Worm (Caenorhabditis elegans) whole organism, L4 larva: ENCODE results near the gene K05G3.1.

Source experiments
- F10B5.3 ChIP-seq: sonication (generic microtip); optimal IDR thresholded peaks from 2 replicates; lab custom pipeline; 2016; ENCODE audit warnings: mild to moderate bottlenecking, missing genetic modification characterization, missing compliant biosample characterization
- F37D6.2 ChIP-seq: sonication (generic microtip); optimal IDR thresholded peaks from 2 replicates; lab custom pipeline; 2016; ENCODE audit warnings: mild to moderate bottlenecking, missing genetic modification characterization, missing compliant biosample characterization
- F44E2.7 ChIP-seq: fragments of 200-800 bp; sonication (Bioruptor generic); IDR thresholded peaks from 2 replicates; pipeline ENCODE4 v2.1.2; 2022; ENCODE audit warnings: missing genetic modification characterization, missing compliant biosample characterization
- T20F7.1 ChIP-seq: fragments of 200-800 bp; sonication (Bioruptor generic); optimal IDR thresholded peaks from 2 replicates; lab custom pipeline; 2018; ENCODE audit warnings: mild to moderate bottlenecking, missing genetic modification characterization, missing compliant biosample characterization
- Y48G9A.11 ChIP-seq: fragments of 200-800 bp; sonication (Bioruptor generic); IDR thresholded peaks from 2 replicates; pipeline ENCODE4 v1.3.6; 2022; ENCODE audit warnings: missing genetic modification reagents, missing genetic modification characterization, missing compliant biosample characterization
- ZK337.2 ChIP-seq: fragments of 200-800 bp; sonication (Bioruptor generic); IDR thresholded peaks from 2 replicates; pipeline ENCODE4 v1.3.6; 2022; ENCODE audit warnings: missing genetic modification reagents, missing genetic modification characterization, missing compliant biosample characterization
- arid-1 ChIP-seq: fragments of 200-800 bp; sonication (Bioruptor generic); conservative IDR thresholded peaks from 2 replicates; pipeline ENCODE4 v1.3.6; 2022; ENCODE audit warnings: missing genetic modification reagents, missing genetic modification characterization, missing compliant biosample characterization
- ceh-20 ChIP-seq: fragments of 200-800 bp; sonication (Bioruptor generic); IDR thresholded peaks from 2 replicates; pipeline ENCODE4 v1.3.6; 2022; ENCODE audit warnings: missing genetic modification reagents, missing genetic modification characterization, missing compliant biosample characterization
- ceh-28 ChIP-seq: fragments of 150-350 bp; optimal IDR thresholded peaks from 2 replicates; lab custom pipeline; 2014; ENCODE audit warnings: missing biosample characterization, missing genetic modification reagents, missing genetic modification characterization
- ceh-32 ChIP-seq: sonication (generic microtip); optimal IDR thresholded peaks from 2 replicates; lab custom pipeline; 2016; ENCODE audit warnings: mild to moderate bottlenecking, missing genetic modification characterization, missing compliant biosample characterization; ENCODE audit not compliant: poor library complexity
- cey-2 ChIP-seq: sonication (generic microtip); optimal IDR thresholded peaks from 3 replicates; lab custom pipeline; 2017; ENCODE audit warnings: missing genetic modification characterization, mild to moderate bottlenecking, missing compliant biosample characterization, antibody characterized with exemption, borderline replicate concordance; ENCODE audit not compliant: insufficient read depth
- ctbp-1 ChIP-seq: fragments of 200-800 bp; sonication (Bioruptor generic); IDR thresholded peaks from 2 replicates; pipeline ENCODE4 v1.3.6; 2022; ENCODE audit warnings: missing genetic modification reagents, missing genetic modification characterization, missing compliant biosample characterization
- daf-12 ChIP-seq: fragments of 150-350 bp; optimal IDR thresholded peaks from 2 replicates; lab custom pipeline; 2014; ENCODE audit warnings: missing biosample characterization, missing genetic modification reagents, missing genetic modification characterization
- daf-16 ChIP-seq, 3 experiments: sonication (generic microtip); optimal IDR thresholded peaks; 2 replicates each; lab custom pipeline; 2016 to 2017; ENCODE audit warnings: missing genetic modification characterization in 3 of 3, missing genetic modification reagents in 3 of 3, mild to moderate bottlenecking in 2 of 3, missing compliant biosample characterization in 2 of 3, missing biosample characterization in 1 of 3, moderate library complexity in 1 of 3
- daf-19 ChIP-seq: fragments of 200-800 bp; sonication (Bioruptor generic); conservative IDR thresholded peaks from 2 replicates; pipeline ENCODE4 v1.3.6; 2022; ENCODE audit warnings: missing genetic modification characterization, missing compliant biosample characterization
- dpl-1 ChIP-seq: fragments of 150-350 bp; optimal IDR thresholded peaks from 2 replicates; lab custom pipeline; 2014; ENCODE audit warnings: missing biosample characterization, missing genetic modification reagents, missing genetic modification characterization
- duxl-1 ChIP-seq: sonication (generic microtip); optimal IDR thresholded peaks from 2 replicates; lab custom pipeline; 2016; ENCODE audit warnings: mild to moderate bottlenecking, missing genetic modification characterization, moderate library complexity, missing compliant biosample characterization; ENCODE audit not compliant: poor library complexity
- egl-43 ChIP-seq: fragments of 200-800 bp; sonication (Bioruptor generic); IDR thresholded peaks from 2 replicates; pipeline ENCODE4 v1.3.6; 2022; ENCODE audit warnings: missing genetic modification reagents, missing genetic modification characterization, missing compliant biosample characterization
- hif-1 ChIP-seq, 2 experiments: sonication (generic microtip); optimal IDR thresholded peaks; 2 replicates each; lab custom pipeline; 2016 to 2017; ENCODE audit warnings: missing compliant biosample characterization in 2 of 2, missing genetic modification characterization in 2 of 2, missing genetic modification reagents in 2 of 2, missing genotype in 2 of 2, mild to moderate bottlenecking in 1 of 2
- hlh-11 ChIP-seq: fragments of 200-800 bp; sonication (Bioruptor generic); optimal IDR thresholded peaks from 2 replicates; lab custom pipeline; 2018; ENCODE audit warnings: mild to moderate bottlenecking, missing genetic modification characterization, missing compliant biosample characterization
- hmg-1.1 ChIP-seq: fragments of 200-800 bp; sonication (Bioruptor generic); IDR thresholded peaks from 2 replicates; pipeline ENCODE4 v1.3.6; 2022; ENCODE audit warnings: missing genetic modification reagents, missing genetic modification characterization, missing compliant biosample characterization
- lin-29 ChIP-seq: fragments of 200-800 bp; sonication (Bioruptor generic); IDR thresholded peaks from 2 replicates; pipeline ENCODE4 v1.3.6; 2022; ENCODE audit warnings: missing genetic modification reagents, missing genetic modification characterization, missing compliant biosample characterization
- lin-38 ChIP-seq: fragments of 200-800 bp; sonication (Bioruptor generic); IDR thresholded peaks from 2 replicates; pipeline ENCODE4 v1.3.6; 2022; ENCODE audit warnings: missing genetic modification reagents, missing genetic modification characterization, missing compliant biosample characterization
- lin-39 ChIP-seq: fragments of 150-350 bp; optimal IDR thresholded peaks from 2 replicates; lab custom pipeline; 2014; ENCODE audit warnings: missing biosample characterization, missing genetic modification reagents, missing genetic modification characterization
- madf-5 ChIP-seq, 2 experiments: fragments of 200-800 bp; sonication (Bioruptor generic); IDR thresholded peaks; 2 replicates each; pipeline ENCODE4 v1.3.6; 2022; ENCODE audit warnings: missing compliant biosample characterization in 2 of 2, missing genetic modification characterization in 2 of 2
- mdl-1 ChIP-seq, 2 experiments: fragments of 150-350 bp in 1 of 2; sonication (generic microtip) in 1 of 2; optimal IDR thresholded peaks; 2 replicates each; lab custom pipeline; 2014 to 2017; ENCODE audit warnings: missing biosample characterization in 2 of 2, missing genetic modification characterization in 2 of 2
- mdt-29 ChIP-seq: fragments of 200-800 bp; sonication (Bioruptor generic); IDR thresholded peaks from 2 replicates; pipeline ENCODE4 v1.3.6; 2022; ENCODE audit warnings: missing genetic modification reagents, missing genetic modification characterization, missing compliant biosample characterization
- mes-2 ChIP-seq: sonication (generic microtip); optimal IDR thresholded peaks from 2 replicates; lab custom pipeline; 2016; ENCODE audit warnings: missing genotype, mild to moderate bottlenecking, missing genetic modification characterization, missing compliant biosample characterization; ENCODE audit not compliant: poor library complexity, severe bottlenecking
- mxl-2 ChIP-seq: fragments of 200-800 bp; sonication (Bioruptor generic); conservative IDR thresholded peaks from 2 replicates; pipeline ENCODE4 v1.3.6; 2022; ENCODE audit warnings: missing genetic modification reagents, missing genetic modification characterization, missing compliant biosample characterization
- mxl-3 ChIP-seq: fragments of 200-800 bp; sonication (Bioruptor generic); optimal IDR thresholded peaks from 2 replicates; lab custom pipeline; 2018; ENCODE audit warnings: mild to moderate bottlenecking, missing genetic modification characterization, missing compliant biosample characterization
- nhr-102 ChIP-seq: sonication (generic microtip); optimal IDR thresholded peaks from 2 replicates; lab custom pipeline; 2016; ENCODE audit warnings: mild to moderate bottlenecking, missing genetic modification characterization, moderate library complexity, missing compliant biosample characterization
- nhr-111 ChIP-seq: fragments of 200-800 bp; sonication (Bioruptor generic); optimal IDR thresholded peaks from 2 replicates; lab custom pipeline; 2018; ENCODE audit warnings: mild to moderate bottlenecking, missing genetic modification characterization, missing compliant biosample characterization
- nhr-237 ChIP-seq: sonication (generic microtip); optimal IDR thresholded peaks from 2 replicates; lab custom pipeline; 2017; ENCODE audit warnings: missing biosample characterization, missing genetic modification characterization
- nhr-28 ChIP-seq: fragments of 150-350 bp; optimal IDR thresholded peaks from 2 replicates; lab custom pipeline; 2014; ENCODE audit warnings: missing biosample characterization, missing genetic modification characterization
- nhr-41 ChIP-seq: fragments of 200-800 bp; sonication (Bioruptor generic); IDR thresholded peaks from 2 replicates; pipeline ENCODE4 v1.3.6; 2022; ENCODE audit warnings: missing genetic modification reagents, missing genetic modification characterization, missing compliant biosample characterization
- nhr-42 ChIP-seq: fragments of 200-800 bp; sonication (Bioruptor generic); IDR thresholded peaks from 2 replicates; pipeline ENCODE4 v1.3.6; 2022; ENCODE audit warnings: missing genetic modification characterization, missing compliant biosample characterization
- nhr-48 ChIP-seq: sonication (generic microtip); optimal IDR thresholded peaks from 2 replicates; lab custom pipeline; 2016; ENCODE audit warnings: mild to moderate bottlenecking, missing genetic modification characterization, missing compliant biosample characterization
- nhr-6 ChIP-seq: fragments of 150-350 bp; optimal IDR thresholded peaks from 2 replicates; lab custom pipeline; 2014; ENCODE audit warnings: missing biosample characterization, missing genetic modification characterization
- nhr-77 ChIP-seq: fragments of 150-350 bp; optimal IDR thresholded peaks from 2 replicates; lab custom pipeline; 2014; ENCODE audit warnings: missing biosample characterization, missing genetic modification characterization
- pha-4 ChIP-seq, 2 experiments: fragments of 150-350 bp in 1 of 2; fragments of 200-800 bp in 1 of 2; sonication (Bioruptor generic) in 1 of 2; IDR thresholded peaks in 1 of 2; optimal IDR thresholded peaks in 1 of 2; 2 replicates each; pipeline versions ENCODE4 v1.3.6 to Lab custom; 2014 to 2022; ENCODE audit warnings: missing genetic modification characterization in 2 of 2, missing genetic modification reagents in 2 of 2, missing biosample characterization in 1 of 2, missing compliant biosample characterization in 1 of 2
- php-3 ChIP-seq: fragments of 200-800 bp; sonication (Bioruptor generic); IDR thresholded peaks from 2 replicates; pipeline ENCODE4 v1.3.6; 2022; ENCODE audit warnings: missing genetic modification reagents, missing genetic modification characterization, missing compliant biosample characterization
- pqm-1 ChIP-seq: sonication (generic microtip); optimal IDR thresholded peaks from 2 replicates; lab custom pipeline; 2017; ENCODE audit warnings: missing biosample characterization, missing genetic modification characterization
- sdz-12 ChIP-seq: fragments of 200-800 bp; sonication (Bioruptor generic); optimal IDR thresholded peaks from 2 replicates; lab custom pipeline; 2018; ENCODE audit warnings: mild to moderate bottlenecking, missing genetic modification characterization, missing compliant biosample characterization
- set-16 ChIP-seq: fragments of 200-800 bp; sonication (Bioruptor generic); IDR thresholded peaks from 2 replicates; pipeline ENCODE4 v1.3.6; 2022; ENCODE audit warnings: missing genetic modification reagents, missing genetic modification characterization, missing compliant biosample characterization
- skn-1 ChIP-seq: fragments of 150-350 bp; optimal IDR thresholded peaks from 2 replicates; lab custom pipeline; 2014; ENCODE audit warnings: missing biosample characterization, missing genetic modification characterization
- snpc-1.2 ChIP-seq: fragments of 200-800 bp; sonication (Bioruptor generic); IDR thresholded peaks from 2 replicates; pipeline ENCODE4 v1.3.6; 2022; ENCODE audit warnings: missing genetic modification reagents, missing genetic modification characterization, missing compliant biosample characterization
- tra-1 ChIP-seq: fragments of 200-800 bp; sonication (Bioruptor generic); IDR thresholded peaks from 2 replicates; pipeline ENCODE4 v1.3.6; 2022; ENCODE audit warnings: missing genetic modification reagents, missing genetic modification characterization, missing compliant biosample characterization
- unc-39 ChIP-seq: sonication (generic microtip); optimal IDR thresholded peaks from 2 replicates; lab custom pipeline; 2017; ENCODE audit warnings: missing biosample characterization, missing genetic modification characterization
- zip-2 ChIP-seq: fragments of 150-350 bp; optimal IDR thresholded peaks from 2 replicates; lab custom pipeline; 2014; ENCODE audit warnings: missing biosample characterization, missing genetic modification characterization
- ztf-7 ChIP-seq: fragments of 150-350 bp; optimal IDR thresholded peaks from 2 replicates; lab custom pipeline; 2014; ENCODE audit warnings: missing biosample characterization, missing genetic modification characterization

K05G3.1 gene

DNA sequence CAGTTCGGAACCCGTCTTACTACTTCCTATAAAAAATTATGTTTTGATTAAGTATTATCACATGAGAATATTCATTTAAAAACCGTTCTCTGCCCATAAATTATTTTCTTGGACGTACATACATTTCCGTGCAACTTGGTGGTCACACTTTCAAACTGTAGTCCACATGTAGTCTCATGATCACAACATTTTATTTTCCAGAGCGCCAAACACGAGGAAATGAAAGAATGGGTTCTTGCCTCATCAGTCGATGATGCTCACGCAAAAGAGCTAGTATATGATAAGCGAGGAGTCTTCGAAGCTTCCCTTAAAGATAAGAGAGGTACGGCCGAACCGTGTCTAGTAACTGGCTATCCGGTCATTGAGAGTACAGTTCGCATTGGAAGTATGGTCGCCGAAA, 49.4 kb downstream of the K05G3.1 start (continued):
- TF ChIP-seq zip-2 (tag; lab: Kevin White, UChicago) = no peak
- TF ChIP-seq ztf-7 = no peak
- no peak for TF ChIP-seq F44E2.7 (GFP tag; lab: Robert Waterston, UW)
- no peak for TF ChIP-seq skn-1 (tag; lab: Kevin White, UChicago)
- no peak for TF ChIP-seq daf-12 (tag; lab: Kevin White, UChicago)
- TF ChIP-seq pha-4 (GFP tag; IDR thresholded peaks at IDR 0.05; lab: Robert Waterston, UW) = no peak
- TF ChIP-seq pha-4 (tag; optimal IDR thresholded peaks at IDR 0.05; lab: Kevin White, UChicago) = no peak
- no peak for TF ChIP-seq nhr-77
- TF ChIP-seq ceh-28 (tag; lab: Kevin White, UChicago) = no peak
- peak; percentile 29 for TF ChIP-seq pqm-1
- TF ChIP-seq nhr-237 (tag; lab: Kevin White, UChicago) = no peak
- peak; percentile 81 for TF ChIP-seq hlh-11
- no peak for TF ChIP-seq ZK337.2 (GFP tag; lab: Robert Waterston, UW)
- no peak for TF ChIP-seq set-16
- TF ChIP-seq egl-43 (GFP tag; lab: Robert Waterston, UW) = no peak
- no peak for TF ChIP-seq nhr-42
- no peak for TF ChIP-seq ceh-32 (tag; lab: Kevin White, UChicago)
- TF ChIP-seq madf-5 (GFP tag; IDR thresholded peaks at IDR 0.05; lab: Robert Waterston, UW) = no peak
- no peak for TF ChIP-seq dpl-1 (GFP tag; lab: Kevin White, UChicago)
- peak; percentile 36 for TF ChIP-seq mes-2 (tag; lab: Kevin White, UChicago)
- TF ChIP-seq lin-38 (GFP tag; lab: Robert Waterston, UW) = no peak
- TF ChIP-seq F10B5.3 (tag; lab: Kevin White, UChicago) = no peak
- TF ChIP-seq F37D6.2 (tag; lab: Kevin White, UChicago) = no peak
- TF ChIP-seq nhr-41 (GFP tag; lab: Robert Waterston, UW) = no peak
- no peak for TF ChIP-seq mdl-1 (tag; optimal IDR thresholded peaks at IDR 0.05; lab: Kevin White, UChicago)
- TF ChIP-seq T20F7.1 (GFP tag; lab: Kevin White, UChicago) = no peak
- TF ChIP-seq mdt-29 (GFP tag; lab: Robert Waterston, UW) = no peak
- TF ChIP-seq lin-39 (tag; lab: Kevin White, UChicago) = no peak
- TF ChIP-seq snpc-1.2 (GFP tag; lab: Robert Waterston, UW) = no peak
- peak; percentile 46 for TF ChIP-seq nhr-102 (tag; lab: Kevin White, UChicago)
- no peak for TF ChIP-seq mxl-2 (GFP tag; lab: Robert Waterston, UW)
- TF ChIP-seq mxl-3 (GFP tag; lab: Kevin White, UChicago) = no peak
- TF ChIP-seq daf-16 (GFP tag; optimal IDR thresholded peaks at IDR 0.05; lab: Kevin White, UChicago) = no peak
- TF ChIP-seq daf-16 (tag; optimal IDR thresholded peaks at IDR 0.05; lab: Kevin White, UChicago) = peak; percentile 75
- peak; percentile 94 for TF ChIP-seq nhr-28 (tag; lab: Kevin White, UChicago)
- TF ChIP-seq hmg-1.1 (GFP tag; lab: Robert Waterston, UW) = no peak
- TF ChIP-seq ceh-20 (GFP tag; lab: Robert Waterston, UW) = no peak
- peak; percentile 57; the same call in 1 of the 2 replicates for TF ChIP-seq php-3 (GFP tag; lab: Robert Waterston, UW)
- TF ChIP-seq lin-29 (GFP tag; lab: Robert Waterston, UW) = no peak
- no peak for TF ChIP-seq cey-2 (tag; lab: Kevin White, UChicago)
- TF ChIP-seq arid-1 (GFP tag; lab: Robert Waterston, UW) = no peak
- no peak for TF ChIP-seq ctbp-1 (GFP tag; lab: Robert Waterston, UW)
- TF ChIP-seq hif-1 (tag; optimal IDR thresholded peaks at IDR 0.05; lab: Kevin White, UChicago) = no peak
- TF ChIP-seq Y48G9A.11 = no peak
- no peak for TF ChIP-seq nhr-6
- TF ChIP-seq tra-1 (GFP tag; lab: Robert Waterston, UW) = no peak
- TF ChIP-seq duxl-1 (tag; lab: Kevin White, UChicago) = no peak
- peak; percentile 13 for TF ChIP-seq nhr-48
- TF ChIP-seq unc-39 (tag; lab: Kevin White, UChicago) = no peak
- TF ChIP-seq nhr-111 (GFP tag; lab: Kevin White, UChicago) = no peak
- TF ChIP-seq daf-19 (GFP tag; lab: Robert Waterston, UW) = no peak
- no peak for TF ChIP-seq sdz-12
